Fruit fly (Drosophila melanogaster) whole organism, embryonic: ENCODE results near the gene CG13457.

Source experiments
- Antp ChIP-seq: fragments of 200-800 bp; sonication (Bioruptor generic); optimal IDR thresholded peaks from 3 replicates; lab custom pipeline; 2016; ENCODE audit warnings: missing biosample characterization, missing genetic modification characterization
- Bgb ChIP-seq: fragments of 200-800 bp; sonication (Bioruptor generic); IDR thresholded peaks from 2 replicates; pipeline ENCODE4 v1.3.6; 2022; ENCODE audit warnings: missing biosample characterization, missing genetic modification characterization; ENCODE audit not compliant: partially characterized antibody
- CG12219 ChIP-seq: fragments of 200-800 bp; sonication (Bioruptor generic); optimal IDR thresholded peaks from 3 replicates; lab custom pipeline; 2018; ENCODE audit warnings: missing biosample characterization, mild to moderate bottlenecking, missing genetic modification characterization
- CG12236 ChIP-seq: fragments of 200-800 bp; sonication (Bioruptor generic); optimal IDR thresholded peaks from 2 replicates; lab custom pipeline; 2016; ENCODE audit warnings: missing biosample characterization, missing genetic modification characterization
- CG12744 ChIP-seq: fragments of 200-800 bp; sonication (Bioruptor generic); optimal IDR thresholded peaks from 2 replicates; lab custom pipeline; 2016; ENCODE audit warnings: missing biosample characterization, missing genetic modification characterization
- CG12942 ChIP-seq: fragments of 200-800 bp; sonication (Bioruptor generic); optimal IDR thresholded peaks from 3 replicates; lab custom pipeline; 2016; ENCODE audit warnings: missing biosample characterization, missing genetic modification characterization
- CG13894 ChIP-seq: fragments of 200-800 bp; sonication (Bioruptor generic); optimal IDR thresholded peaks from 3 replicates; lab custom pipeline; 2018; ENCODE audit warnings: missing biosample characterization, mild to moderate bottlenecking, missing genetic modification characterization, moderate library complexity
- CG1529 ChIP-seq: fragments of 200-800 bp; sonication (Bioruptor generic); optimal IDR thresholded peaks from 3 replicates; lab custom pipeline; 2018; ENCODE audit warnings: missing biosample characterization, missing genetic modification characterization
- CG15601 ChIP-seq: fragments of 200-800 bp; sonication (Bioruptor generic); optimal IDR thresholded peaks from 3 replicates; lab custom pipeline; 2019; ENCODE audit warnings: missing biosample characterization, mild to moderate bottlenecking, missing genetic modification characterization, moderate library complexity
- CG1647 ChIP-seq: fragments of 200-800 bp; sonication (Bioruptor generic); optimal IDR thresholded peaks from 3 replicates; lab custom pipeline; 2016; ENCODE audit warnings: missing biosample characterization, missing genetic modification characterization
- CG16813 ChIP-seq: fragments of 200-800 bp; sonication (Bioruptor generic); IDR thresholded peaks from 3 replicates; pipeline ENCODE4 v1.3.6; 2022; ENCODE audit warnings: missing biosample characterization, missing genetic modification characterization; ENCODE audit not compliant: partially characterized antibody
- CG17361 ChIP-seq: fragments of 200-800 bp; sonication (Bioruptor generic); IDR thresholded peaks from 3 replicates; pipeline ENCODE4 v1.3.6; 2022; ENCODE audit warnings: missing biosample characterization, missing genetic modification characterization
- CG17612 ChIP-seq: fragments of 200-800 bp; sonication (Bioruptor generic); IDR thresholded peaks from 2 replicates; pipeline ENCODE4 v1.3.6; 2022; ENCODE audit warnings: missing biosample characterization, missing genetic modification characterization
- CG2202 ChIP-seq: fragments of 200-800 bp; sonication (Bioruptor generic); optimal IDR thresholded peaks from 2 replicates; lab custom pipeline; 2018; ENCODE audit warnings: missing biosample characterization, mild to moderate bottlenecking, missing genetic modification characterization
- CG31365 ChIP-seq: fragments of 200-800 bp; sonication (Bioruptor generic); optimal IDR thresholded peaks from 2 replicates; lab custom pipeline; 2018; ENCODE audit warnings: missing biosample characterization, mild to moderate bottlenecking, missing genetic modification characterization
- CG33557 ChIP-seq: fragments of 200-800 bp; sonication (Bioruptor generic); optimal IDR thresholded peaks from 2 replicates; lab custom pipeline; 2019; ENCODE audit warnings: missing biosample characterization, mild to moderate bottlenecking, missing genetic modification characterization, moderate library complexity
- CG4820 ChIP-seq: fragments of 200-800 bp; sonication (Bioruptor generic); optimal IDR thresholded peaks from 3 replicates; lab custom pipeline; 2016; ENCODE audit warnings: missing biosample characterization, missing genetic modification characterization
- CG6683 ChIP-seq: fragments of 200-800 bp; sonication (Bioruptor generic); optimal IDR thresholded peaks from 2 replicates; lab custom pipeline; 2017; ENCODE audit warnings: missing biosample characterization, mild to moderate bottlenecking, missing genetic modification characterization, missing genetic modification reagents
- CG8281 ChIP-seq: fragments of 200-800 bp; sonication (Bioruptor generic); optimal IDR thresholded peaks from 2 replicates; lab custom pipeline; 2018; ENCODE audit warnings: missing biosample characterization, mild to moderate bottlenecking, missing genetic modification characterization, moderate library complexity
- D19B ChIP-seq: fragments of 200-800 bp; sonication (Bioruptor generic); optimal IDR thresholded peaks from 2 replicates; lab custom pipeline; 2017; ENCODE audit warnings: missing biosample characterization, mild to moderate bottlenecking, missing genetic modification characterization
- Dip3 ChIP-seq: fragments of 200-800 bp; sonication (Bioruptor generic); optimal IDR thresholded peaks from 3 replicates; lab custom pipeline; 2016; ENCODE audit warnings: missing biosample characterization, missing genetic modification characterization
- Fer1 ChIP-seq: fragments of 200-800 bp; sonication (Bioruptor generic); optimal IDR thresholded peaks from 2 replicates; lab custom pipeline; 2017; ENCODE audit warnings: missing biosample characterization, mild to moderate bottlenecking, missing genetic modification characterization
- NC2α ChIP-seq: fragments of 200-800 bp; sonication (Bioruptor generic); optimal IDR thresholded peaks from 2 replicates; lab custom pipeline; 2016; ENCODE audit warnings: missing biosample characterization, missing genetic modification characterization
- amos ChIP-seq: fragments of 200-800 bp; sonication (Bioruptor generic); IDR thresholded peaks from 2 replicates; pipeline ENCODE4 v1.3.6; 2022; ENCODE audit warnings: missing biosample characterization, missing genetic modification characterization; ENCODE audit not compliant: partially characterized antibody
- ap ChIP-seq: fragments of 200-800 bp; sonication (Bioruptor generic); IDR thresholded peaks from 2 replicates; pipeline ENCODE4 v1.3.6; 2022; ENCODE audit warnings: missing biosample characterization, missing genetic modification characterization
- ash1 ChIP-seq: fragments of 200-800 bp; sonication (Bioruptor generic); optimal IDR thresholded peaks from 2 replicates; lab custom pipeline; 2018; ENCODE audit warnings: missing biosample characterization, mild to moderate bottlenecking, missing genetic modification characterization
- danr ChIP-seq: fragments of 200-800 bp; sonication (Bioruptor generic); IDR thresholded peaks from 2 replicates; pipeline ENCODE4 v1.3.6; 2022; ENCODE audit warnings: missing biosample characterization, missing genetic modification characterization
- dimm ChIP-seq: fragments of 200-800 bp; sonication (Bioruptor generic); IDR thresholded peaks from 2 replicates; pipeline ENCODE4 v1.3.6; 2022; ENCODE audit warnings: missing biosample characterization, missing genetic modification characterization
- disco-r ChIP-seq: fragments of 200-800 bp; sonication (Bioruptor generic); optimal IDR thresholded peaks from 2 replicates; lab custom pipeline; 2016; ENCODE audit warnings: missing biosample characterization, missing genetic modification characterization
- dpn ChIP-seq, 2 experiments: fragments of 200-800 bp; sonication (Bioruptor generic); optimal IDR thresholded peaks; 3 replicates each; lab custom pipeline; 2016; ENCODE audit warnings: missing biosample characterization in 2 of 2, missing genetic modification characterization in 2 of 2
- fd96Cb ChIP-seq: fragments of 200-800 bp; sonication (Bioruptor generic); optimal IDR thresholded peaks from 2 replicates; lab custom pipeline; 2018; ENCODE audit warnings: missing biosample characterization, mild to moderate bottlenecking, missing genetic modification characterization, moderate library complexity
- fru ChIP-seq: fragments of >200 bp; optimal IDR thresholded peaks from 2 replicates; lab custom pipeline; 2017
- hb ChIP-seq: fragments of 200-800 bp; sonication (Bioruptor generic); IDR thresholded peaks from 3 replicates; pipeline ENCODE4 v1.3.6; 2022; ENCODE audit warnings: missing biosample characterization, missing genetic modification characterization; ENCODE audit not compliant: partially characterized antibody
- her ChIP-seq: fragments of 200-800 bp; sonication (Bioruptor generic); optimal IDR thresholded peaks from 2 replicates; lab custom pipeline; 2016; ENCODE audit warnings: missing biosample characterization, missing genetic modification characterization
- insv ChIP-seq, 2 experiments: fragments of 200-800 bp; sonication (Bioruptor generic); optimal IDR thresholded peaks; 3 replicates each; lab custom pipeline; 2016 to 2018; ENCODE audit warnings: missing biosample characterization in 2 of 2, missing genetic modification characterization in 2 of 2
- inv ChIP-seq: fragments of 200-800 bp; sonication (Bioruptor generic); IDR thresholded peaks from 2 replicates; pipeline ENCODE4 v1.3.6; 2022; ENCODE audit warnings: missing biosample characterization, missing genetic modification characterization; ENCODE audit not compliant: partially characterized antibody
- jumu ChIP-seq: fragments of 200-800 bp; sonication (Bioruptor generic); optimal IDR thresholded peaks from 3 replicates; lab custom pipeline; 2016; ENCODE audit warnings: missing biosample characterization, missing genetic modification characterization
- kah ChIP-seq: fragments of 200-800 bp; sonication (Bioruptor generic); optimal IDR thresholded peaks from 2 replicates; lab custom pipeline; 2018; ENCODE audit warnings: missing biosample characterization, mild to moderate bottlenecking, missing genetic modification characterization
- lab ChIP-seq: fragments of 200-800 bp; sonication (Bioruptor generic); optimal IDR thresholded peaks from 3 replicates; lab custom pipeline; 2017; ENCODE audit warnings: missing biosample characterization, missing genetic modification characterization, mild to moderate bottlenecking, moderate library complexity, missing genetic modification reagents
- nau ChIP-seq: fragments of 200-800 bp; sonication (Bioruptor generic); optimal IDR thresholded peaks from 3 replicates; lab custom pipeline; 2017; ENCODE audit warnings: missing biosample characterization, mild to moderate bottlenecking, missing genetic modification characterization, missing genetic modification reagents
- pnt ChIP-seq: fragments of 200-800 bp; sonication (Bioruptor generic); optimal IDR thresholded peaks from 3 replicates; lab custom pipeline; 2016; ENCODE audit warnings: missing biosample characterization, missing genetic modification characterization
- ranshi ChIP-seq: fragments of 200-800 bp; sonication (Bioruptor generic); IDR thresholded peaks from 2 replicates; pipeline ENCODE4 v1.3.6; 2022; ENCODE audit warnings: missing biosample characterization, missing genetic modification characterization
- rib ChIP-seq: fragments of 200-800 bp; sonication (Bioruptor generic); IDR thresholded peaks from 2 replicates; pipeline ENCODE4 v1.3.6; 2022; ENCODE audit warnings: missing biosample characterization, missing genetic modification characterization
- sens-2 ChIP-seq: fragments of 200-800 bp; sonication (Bioruptor generic); IDR thresholded peaks from 2 replicates; pipeline ENCODE4 v1.3.6; 2022; ENCODE audit warnings: missing biosample characterization, missing genetic modification characterization
- shn ChIP-seq: fragments of 200-800 bp; sonication (Bioruptor generic); optimal IDR thresholded peaks from 3 replicates; lab custom pipeline; 2016; ENCODE audit warnings: missing biosample characterization, missing genetic modification characterization
- sim ChIP-seq: fragments of 200-800 bp; sonication (Bioruptor generic); IDR thresholded peaks from 2 replicates; pipeline ENCODE4 v1.3.6; 2022; ENCODE audit warnings: missing biosample characterization, missing genetic modification characterization
- slp2 ChIP-seq: fragments of 200-800 bp; sonication (Bioruptor generic); optimal IDR thresholded peaks from 2 replicates; lab custom pipeline; 2016; ENCODE audit warnings: missing biosample characterization, missing genetic modification characterization
- tll ChIP-seq, 2 experiments: fragments of 200-800 bp in 1 of 2; fragments of >200 bp in 1 of 2; sonication (Bioruptor generic) in 1 of 2; optimal IDR thresholded peaks; 2 replicates each; lab custom pipeline; 2017 to 2019; ENCODE audit warnings: missing biosample characterization in 2 of 2, missing genetic modification characterization in 2 of 2, mild to moderate bottlenecking in 1 of 2, moderate library complexity in 1 of 2
- trem ChIP-seq: fragments of 200-800 bp; optimal IDR thresholded peaks from 3 replicates; lab custom pipeline; 2019; ENCODE audit warnings: missing biosample characterization, mild to moderate bottlenecking, missing genetic modification characterization, moderate library complexity

The CG13457 gene

dm6 chr3L:15158330-15159114 lies 27.3 kb upstream of the CG13457 start, which contains the start of the genes Msh6 and Prp31 (continued):
- TF ChIP-seq ap (GFP tag; lab: Robert Waterston, UW) (peak; percentile 61), CG15601 (tag; lab: Kevin White, UChicago) (peak; percentile 44), trem (peak; percentile 53), ash1 (GFP tag; lab: Kevin White, UChicago) (no peak), CG2202 (tag; lab: Kevin White, UChicago) (peak; percentile 21), CG17361 (GFP tag; lab: Robert Waterston, UW) (peak; percentile 82), sim (GFP tag; lab: Robert Waterston, UW) (no peak), Bgb (GFP tag; lab: Robert Waterston, UW) (no peak), ranshi (GFP tag; lab: Robert Waterston, UW) (peak; percentile 67; the same call in 1 of the 2 replicates), CG16813 (GFP tag; lab: Robert Waterston, UW) (no peak; the same call in 2 of the 3 replicates), CG12744 (GFP tag; lab: Kevin White, UChicago) (peak; percentile 37), danr (GFP tag; lab: Robert Waterston, UW) (peak; percentile 51), inv (GFP tag; lab: Robert Waterston, UW) (no peak), CG12236 (GFP tag; lab: Kevin White, UChicago) (peak; percentile 46), insv (GFP tag; optimal IDR thresholded peaks at IDR 0.05; lab: Kevin White, UChicago) (peak in 1 of 2 experiments; percentile 23), Antp (peak; percentile 29), NC2α (peak; percentile 13), fd96Cb (tag; lab: Kevin White, UChicago) (peak; percentile 79), CG1647 (no peak), slp2 (peak; percentile 75), sens-2 (GFP tag; lab: Robert Waterston, UW) (no peak), nau (GFP tag; lab: Kevin White, UChicago) (no peak), pnt (GFP tag; lab: Kevin White, UChicago) (peak; percentile 39), Fer1 (GFP tag; lab: Kevin White, UChicago) (peak; percentile 40), jumu (GFP tag; lab: Kevin White, UChicago) (peak; percentile 50), CG8281 (tag; lab: Kevin White, UChicago) (peak; percentile 35), CG17612 (GFP tag; lab: Robert Waterston, UW) (no peak), CG4820 (GFP tag; lab: Kevin White, UChicago) (peak; percentile 70), CG33557 (GFP tag; lab: Kevin White, UChicago) (peak; percentile 65), dimm (GFP tag; lab: Robert Waterston, UW) (peak; percentile 47; the same call in 1 of the 2 replicates), CG1529 (GFP tag; lab: Kevin White, UChicago) (peak; percentile 38), D19B (GFP tag; lab: Kevin White, UChicago) (peak; percentile 61), CG12219 (no peak), tll (GFP tag; optimal IDR thresholded peaks at IDR 0.05; lab: Kevin White, UChicago) (peak in 1 of 2 experiments; percentile 15), rib (GFP tag; lab: Robert Waterston, UW) (no peak), amos (GFP tag; lab: Robert Waterston, UW) (no peak), Dip3 (GFP tag; lab: Kevin White, UChicago) (peak; percentile 70), CG12942 (GFP tag; lab: Kevin White, UChicago) (peak; percentile 55), hb (GFP tag; lab: Robert Waterston, UW) (no peak), dpn (GFP tag; optimal IDR thresholded peaks at IDR 0.05; lab: Kevin White, UChicago) (peak; percentile 71 to 78), CG6683 (GFP tag; lab: Kevin White, UChicago) (no peak), shn (GFP tag; lab: Kevin White, UChicago) (peak; percentile 53), CG31365 (no peak), her (GFP tag; lab: Kevin White, UChicago) (no peak), kah (peak; percentile 7), disco-r (no peak), CG13894 (tag; lab: Kevin White, UChicago) (no peak), fru (lab: Kevin White, UChicago) (no peak), lab (GFP tag; lab: Kevin White, UChicago) (no peak)
